Worm (Caenorhabditis elegans): Measurements from ENCODE around the gene Y116F11B.7.

DNA sequence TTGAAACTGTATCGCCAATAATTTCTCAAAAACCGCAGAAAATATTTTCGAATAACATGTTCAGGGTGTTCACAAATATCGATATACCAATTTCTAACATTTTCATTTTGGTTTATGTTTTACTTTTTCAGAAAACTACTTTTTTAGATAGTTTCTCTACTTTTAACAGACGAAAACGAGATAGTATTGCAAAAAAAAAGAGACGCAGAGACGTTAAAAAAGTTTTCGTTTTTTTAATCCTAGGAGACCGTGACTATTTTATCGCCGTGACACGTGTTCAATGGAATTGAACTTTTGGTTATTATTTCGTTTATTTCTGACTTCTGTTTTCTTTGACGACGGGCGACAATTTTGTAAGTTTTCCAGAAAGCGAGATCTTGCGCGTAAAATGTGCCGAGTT, at the start of gene Y116F11B.7:
- TF ChIP-seq ama-1 (optimal IDR thresholded peaks at IDR 0.05) (no peak), ceh-13 (GFP tag; optimal IDR thresholded peaks at IDR 0.05) (no peak), flt-1 (GFP tag; IDR thresholded peaks at IDR 0.05) (no peak), F13C5.2 (tag; optimal IDR thresholded peaks at IDR 0.05) (no peak), tra-4 (tag; optimal IDR thresholded peaks at IDR 0.05) (no peak), ets-7 (tag; optimal IDR thresholded peaks at IDR 0.05) (no peak), hmg-4 (GFP tag; optimal IDR thresholded peaks at IDR 0.05) (no peak), pes-1 (GFP tag; IDR thresholded peaks at IDR 0.05) (no peak), scrt-1 (GFP tag; IDR thresholded peaks at IDR 0.05) (no peak)
